Worm (Caenorhabditis elegans) whole organism, L1 larva: Measurements from ENCODE around the gene C10E2.2.

Experiments
- C04F5.9 ChIP-seq: sonication (generic microtip); optimal IDR thresholded peaks from 2 replicates; lab custom pipeline; 2016; ENCODE audit warnings: missing genetic modification characterization, missing compliant biosample characterization
- C16A3.4 ChIP-seq: fragments of 150-350 bp; optimal IDR thresholded peaks from 2 replicates; lab custom pipeline; 2014; ENCODE audit warnings: missing biosample characterization, missing genetic modification characterization
- F16B12.6 ChIP-seq: fragments of 150-350 bp; optimal IDR thresholded peaks from 2 replicates; lab custom pipeline; 2014; ENCODE audit warnings: missing biosample characterization, missing genetic modification characterization
- aha-1 ChIP-seq: fragments of 150-350 bp; optimal IDR thresholded peaks from 2 replicates; lab custom pipeline; 2014; ENCODE audit warnings: missing biosample characterization, missing genetic modification characterization
- alr-1 ChIP-seq: fragments of 200-800 bp; sonication (Bioruptor generic); optimal IDR thresholded peaks from 2 replicates; lab custom pipeline; 2018; ENCODE audit warnings: borderline replicate concordance, mild to moderate bottlenecking, missing genetic modification characterization, missing compliant biosample characterization
- ama-1 ChIP-seq: fragments of 150-350 bp; optimal IDR thresholded peaks from 2 replicates; lab custom pipeline; 2014
- blmp-1 ChIP-seq: fragments of 150-350 bp; optimal IDR thresholded peaks from 2 replicates; lab custom pipeline; 2014; ENCODE audit warnings: missing biosample characterization, missing genetic modification characterization
- ceh-63 ChIP-seq: fragments of 200-800 bp; sonication (Bioruptor generic); optimal IDR thresholded peaks from 2 replicates; lab custom pipeline; 2018; ENCODE audit warnings: mild to moderate bottlenecking, missing genetic modification characterization, missing compliant biosample characterization
- ceh-8 ChIP-seq: fragments of 200-800 bp; sonication (Bioruptor generic); optimal IDR thresholded peaks from 2 replicates; lab custom pipeline; 2018; ENCODE audit warnings: mild to moderate bottlenecking, missing genetic modification characterization, moderate library complexity, missing compliant biosample characterization
- ceh-82 ChIP-seq, 3 experiments: fragments of 150-350 bp in 1 of 3; sonication (generic microtip) in 2 of 3; optimal IDR thresholded peaks; 2 replicates each; lab custom pipeline; 2014 to 2017; ENCODE audit warnings: missing biosample characterization in 3 of 3, missing genetic modification characterization in 3 of 3
- ceh-90 ChIP-seq: sonication (generic microtip); optimal IDR thresholded peaks from 2 replicates; lab custom pipeline; 2016; ENCODE audit warnings: missing genetic modification characterization, missing compliant biosample characterization
- ces-1 ChIP-seq: fragments of 150-350 bp; optimal IDR thresholded peaks from 2 replicates; lab custom pipeline; 2014; ENCODE audit warnings: missing biosample characterization, missing genetic modification reagents, missing genetic modification characterization
- dpl-1 ChIP-seq, 3 experiments: fragments of 150-350 bp in 2 of 3; sonication (generic microtip) in 1 of 3; optimal IDR thresholded peaks; 2 replicates each; lab custom pipeline; 2014 to 2017; ENCODE audit warnings: missing biosample characterization in 3 of 3, missing genetic modification characterization in 3 of 3, missing genetic modification reagents in 3 of 3
- efl-1 ChIP-seq, 4 experiments: fragments of 150-350 bp; optimal IDR thresholded peaks in 3 of 4; peaks in 1 of 4; 1 replicate in 1 of 4; 2 replicates in 3 of 4; lab custom pipeline; 2014; ENCODE audit warnings: missing biosample characterization in 2 of 4, missing genetic modification characterization in 2 of 4, missing genetic modification reagents in 2 of 4
- efl-3 ChIP-seq: fragments of 200-800 bp; sonication (Bioruptor generic); optimal IDR thresholded peaks from 2 replicates; lab custom pipeline; 2018; ENCODE audit warnings: mild to moderate bottlenecking, missing genetic modification characterization, missing compliant biosample characterization
- elt-3 ChIP-seq, 6 experiments: fragments of 150-350 bp in 1 of 6; sonication (generic microtip); optimal IDR thresholded peaks; 2 replicates each; lab custom pipeline; 2017 to 2018; ENCODE audit warnings: missing biosample characterization in 6 of 6, missing genetic modification characterization in 6 of 6, inconsistent platforms in 1 of 6
- ets-5 ChIP-seq: fragments of 200-800 bp; sonication (Bioruptor generic); IDR thresholded peaks from 2 replicates; pipeline ENCODE4 v1.3.6; 2022; ENCODE audit warnings: missing genetic modification characterization, missing compliant biosample characterization
- fkh-10 ChIP-seq: sonication (generic microtip); optimal IDR thresholded peaks from 2 replicates; lab custom pipeline; 2017; ENCODE audit warnings: missing biosample characterization, missing genetic modification reagents, missing genetic modification characterization
- fkh-4 ChIP-seq: sonication (generic microtip); optimal IDR thresholded peaks from 2 replicates; lab custom pipeline; 2016; ENCODE audit warnings: missing compliant biosample characterization, missing genetic modification characterization, borderline replicate concordance
- fos-1 ChIP-seq: fragments of 150-350 bp; optimal IDR thresholded peaks from 2 replicates; lab custom pipeline; 2014; ENCODE audit warnings: missing biosample characterization, missing genetic modification characterization
- hlh-17 ChIP-seq: fragments of 200-800 bp; sonication (Bioruptor generic); optimal IDR thresholded peaks from 2 replicates; lab custom pipeline; 2018; ENCODE audit warnings: missing genetic modification characterization, mild to moderate bottlenecking, missing compliant biosample characterization, moderate library complexity, borderline replicate concordance
- hlh-4 ChIP-seq: sonication (generic microtip); optimal IDR thresholded peaks from 2 replicates; lab custom pipeline; 2016; ENCODE audit warnings: mild to moderate bottlenecking, missing genetic modification characterization, missing compliant biosample characterization
- isw-1 ChIP-seq: fragments of 200-800 bp; sonication (Bioruptor generic); IDR thresholded peaks from 2 replicates; pipeline ENCODE4 v1.3.6; 2022; ENCODE audit warnings: missing genetic modification characterization, missing compliant biosample characterization
- lin-13 ChIP-seq: fragments of 150-350 bp; optimal IDR thresholded peaks from 2 replicates; lab custom pipeline; 2014; ENCODE audit warnings: missing biosample characterization, missing genetic modification reagents, missing genetic modification characterization
- lin-14 ChIP-seq: fragments of 200-800 bp; sonication (Bioruptor generic); optimal IDR thresholded peaks from 2 replicates; lab custom pipeline; 2018; ENCODE audit warnings: mild to moderate bottlenecking, missing genetic modification characterization, moderate library complexity, missing compliant biosample characterization
- lin-15B ChIP-seq: fragments of 150-350 bp; sonication (generic microtip); optimal IDR thresholded peaks from 3 replicates; lab custom pipeline; 2014; ENCODE audit warnings: missing biosample characterization, missing genetic modification characterization
- lin-35 ChIP-seq, 2 experiments: fragments of 150-350 bp; optimal IDR thresholded peaks; 2 replicates each; lab custom pipeline; 2014; ENCODE audit warnings: missing biosample characterization in 2 of 2, missing genetic modification characterization in 2 of 2, missing genetic modification reagents in 2 of 2
- lir-3 ChIP-seq: sonication (generic microtip); optimal IDR thresholded peaks from 2 replicates; lab custom pipeline; 2016; ENCODE audit warnings: mild to moderate bottlenecking, missing genetic modification characterization, moderate library complexity, missing compliant biosample characterization; ENCODE audit not compliant: poor library complexity
- lsy-2 ChIP-seq, 2 experiments: fragments of 150-350 bp; optimal IDR thresholded peaks; 2 replicates each; lab custom pipeline; 2014; ENCODE audit warnings: missing biosample characterization in 2 of 2, missing genetic modification characterization in 2 of 2
- mdl-1 ChIP-seq, 2 experiments: fragments of 150-350 bp; optimal IDR thresholded peaks; 2 replicates each; lab custom pipeline; 2014 to 2017; ENCODE audit warnings: missing biosample characterization in 2 of 2, missing genetic modification characterization in 2 of 2, inconsistent platforms in 1 of 2
- mep-1 ChIP-seq: fragments of 150-350 bp; optimal IDR thresholded peaks from 2 replicates; lab custom pipeline; 2014; ENCODE audit warnings: missing biosample characterization, missing genetic modification characterization
- nhr-11 ChIP-seq: fragments of 150-350 bp; optimal IDR thresholded peaks from 2 replicates; lab custom pipeline; 2014; ENCODE audit warnings: missing biosample characterization, missing genetic modification characterization
- nhr-12 ChIP-seq: sonication (generic microtip); optimal IDR thresholded peaks from 2 replicates; lab custom pipeline; 2017; ENCODE audit warnings: missing biosample characterization, missing genetic modification characterization
- nhr-19 ChIP-seq: fragments of 200-800 bp; sonication (Bioruptor generic); conservative IDR thresholded peaks from 2 replicates; pipeline ENCODE4 v1.3.6; 2022; ENCODE audit warnings: missing genetic modification characterization, missing compliant biosample characterization
- nhr-20 ChIP-seq: sonication (generic microtip); optimal IDR thresholded peaks from 2 replicates; lab custom pipeline; 2016; ENCODE audit warnings: mild to moderate bottlenecking, missing genetic modification characterization, missing compliant biosample characterization
- nhr-237 ChIP-seq: fragments of 150-350 bp; optimal IDR thresholded peaks from 2 replicates; lab custom pipeline; 2014; ENCODE audit warnings: missing biosample characterization, missing genetic modification characterization
- nhr-76 ChIP-seq: sonication (generic microtip); optimal IDR thresholded peaks from 2 replicates; lab custom pipeline; 2017; ENCODE audit warnings: missing biosample characterization, missing genetic modification characterization
- nhr-84 ChIP-seq: sonication (generic microtip); optimal IDR thresholded peaks from 2 replicates; lab custom pipeline; 2017; ENCODE audit warnings: missing biosample characterization, missing genetic modification characterization
- nhr-85 ChIP-seq: sonication (generic microtip); peaks from one replicate; lab custom pipeline; 2016; ENCODE audit warnings: missing genetic modification characterization, inconsistent platforms, missing compliant biosample characterization
- pag-3 ChIP-seq: sonication (generic microtip); optimal IDR thresholded peaks from 2 replicates; lab custom pipeline; 2017; ENCODE audit warnings: missing genetic modification characterization, mild to moderate bottlenecking, missing compliant biosample characterization, antibody characterized with exemption, borderline replicate concordance; ENCODE audit not compliant: insufficient read depth
- pax-3 ChIP-seq: fragments of 200-800 bp; sonication (Bioruptor generic); optimal IDR thresholded peaks from 2 replicates; lab custom pipeline; 2018; ENCODE audit warnings: mild to moderate bottlenecking, missing genetic modification characterization, moderate library complexity, missing compliant biosample characterization
- pqm-1 ChIP-seq: sonication (generic microtip); optimal IDR thresholded peaks from 3 replicates; lab custom pipeline; 2017; ENCODE audit warnings: missing biosample characterization, missing genetic modification characterization
- rnt-1 ChIP-seq: sonication (generic microtip); optimal IDR thresholded peaks from 2 replicates; lab custom pipeline; 2016; ENCODE audit warnings: mild to moderate bottlenecking, missing genetic modification characterization, moderate library complexity, missing compliant biosample characterization
- skn-1 ChIP-seq: fragments of 150-350 bp; optimal IDR thresholded peaks from 2 replicates; lab custom pipeline; 2014; ENCODE audit warnings: missing biosample characterization, missing genetic modification characterization
- snpc-4 ChIP-seq: fragments of 150-350 bp; optimal IDR thresholded peaks from 2 replicates; lab custom pipeline; 2014; ENCODE audit warnings: missing biosample characterization, missing genetic modification characterization
- sup-37 ChIP-seq: fragments of 200-800 bp; sonication (Bioruptor generic); optimal IDR thresholded peaks from 2 replicates; lab custom pipeline; 2018; ENCODE audit warnings: mild to moderate bottlenecking, missing genetic modification characterization, missing compliant biosample characterization
- unc-98 ChIP-seq: fragments of 200-800 bp; sonication (Bioruptor generic); IDR thresholded peaks from 2 replicates; pipeline ENCODE4 v1.3.6; 2022; ENCODE audit warnings: missing genetic modification characterization, missing compliant biosample characterization
- xbp-1 ChIP-seq: sonication (generic microtip); optimal IDR thresholded peaks from 2 replicates; lab custom pipeline; 2016; ENCODE audit warnings: missing genetic modification characterization, missing compliant biosample characterization
- zip-4 ChIP-seq: fragments of 200-800 bp; sonication (Bioruptor generic); optimal IDR thresholded peaks from 2 replicates; lab custom pipeline; 2018; ENCODE audit warnings: mild to moderate bottlenecking, missing genetic modification characterization, moderate library complexity, missing compliant biosample characterization
- ztf-11 ChIP-seq, 2 experiments: sonication (generic microtip); optimal IDR thresholded peaks; 2 replicates each; lab custom pipeline; 2016 to 2017; ENCODE audit warnings: missing genetic modification characterization in 2 of 2, missing biosample characterization in 1 of 2, missing compliant biosample characterization in 1 of 2
- ztf-4 ChIP-seq: fragments of 150-350 bp; optimal IDR thresholded peaks from 2 replicates; lab custom pipeline; 2014; ENCODE audit warnings: missing biosample characterization, missing genetic modification characterization

Gene C10E2.2

DNA sequence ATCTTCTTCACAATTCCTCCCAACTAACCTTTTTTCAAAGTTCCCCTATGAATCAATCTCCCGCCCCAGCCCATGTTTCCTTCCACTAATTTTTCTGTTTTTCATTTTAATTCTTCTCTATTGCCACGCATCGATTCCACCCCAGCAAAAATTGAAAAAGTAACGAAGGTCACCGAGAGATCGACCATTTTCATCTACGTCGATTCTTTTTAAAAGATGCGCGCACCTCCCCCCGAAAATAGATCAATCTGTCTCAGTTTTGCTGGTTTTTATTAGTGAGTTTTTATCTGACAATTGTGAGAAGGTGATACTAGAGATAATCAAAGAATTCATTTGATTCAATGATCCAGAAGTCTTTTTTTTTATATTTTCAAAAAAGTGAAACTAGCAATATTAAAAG lies 39.0 kb downstream of the C10E2.2 start (continued):
- TF ChIP-seq pax-3 (tag; lab: Kevin White, UChicago): no peak
- TF ChIP-seq dpl-1 (GFP tag; optimal IDR thresholded peaks at IDR 0.05; lab: Kevin White, UChicago): no peak
- no peak for TF ChIP-seq unc-98 (GFP tag; lab: Robert Waterston, UW)
- no peak for TF ChIP-seq lin-13 (GFP tag; lab: Kevin White, UChicago)
- TF ChIP-seq lin-35 (GFP tag; optimal IDR thresholded peaks at IDR 0.05; lab: Kevin White, UChicago): no peak
- TF ChIP-seq ets-5: no peak
- peak; percentile 84 for TF ChIP-seq nhr-85 (tag; lab: Kevin White, UChicago)
- no peak for TF ChIP-seq nhr-237 (tag; lab: Kevin White, UChicago)
- no peak for TF ChIP-seq nhr-76 (tag; lab: Kevin White, UChicago)
- no peak for TF ChIP-seq nhr-84
- no peak for TF ChIP-seq ceh-82 (tag; optimal IDR thresholded peaks at IDR 0.05; lab: Kevin White, UChicago)
- TF ChIP-seq pag-3 (tag; lab: Kevin White, UChicago): no peak
- TF ChIP-seq snpc-4 (tag; lab: Kevin White, UChicago): no peak
- no peak for TF ChIP-seq ceh-8 (GFP tag; lab: Kevin White, UChicago)
- peak; percentile 53 for TF ChIP-seq lin-14 (GFP tag; lab: Kevin White, UChicago)
- no peak for TF ChIP-seq nhr-19 (GFP tag; lab: Robert Waterston, UW)
- no peak for TF ChIP-seq lsy-2 (tag; optimal IDR thresholded peaks at IDR 0.05; lab: Kevin White, UChicago)
- TF ChIP-seq mdl-1 (tag; optimal IDR thresholded peaks at IDR 0.05; lab: Kevin White, UChicago): no peak
- TF ChIP-seq elt-3 (tag; optimal IDR thresholded peaks at IDR 0.05; lab: Kevin White, UChicago): peak in 2 of 6 experiments; percentile 33 to 67
- no peak for TF ChIP-seq nhr-11 (tag; lab: Kevin White, UChicago)
- TF ChIP-seq alr-1: no peak
- no peak for TF ChIP-seq fkh-10
- TF ChIP-seq pqm-1 (tag; lab: Kevin White, UChicago): no peak
- TF ChIP-seq nhr-12 (tag; lab: Kevin White, UChicago): no peak
- TF ChIP-seq nhr-20 (tag; lab: Kevin White, UChicago): peak; percentile 35
- TF ChIP-seq efl-1 (optimal IDR thresholded peaks at IDR 0.05; lab: Kevin White, UChicago): no peak
- TF ChIP-seq efl-1 (GFP tag; optimal IDR thresholded peaks at IDR 0.05 in 1 of 2; lab: Kevin White, UChicago): no peak
- no peak for TF ChIP-seq ces-1 (GFP tag; lab: Kevin White, UChicago)
- no peak for TF ChIP-seq ceh-90 (tag; lab: Kevin White, UChicago)
- no peak for TF ChIP-seq ama-1 (lab: Kevin White, UChicago)
- no peak for TF ChIP-seq ztf-4 (tag; lab: Kevin White, UChicago)
- TF ChIP-seq efl-3 (GFP tag; lab: Kevin White, UChicago): no peak
- no peak for TF ChIP-seq zip-4
- no peak for TF ChIP-seq C04F5.9 (tag; lab: Kevin White, UChicago)
- no peak for TF ChIP-seq hlh-17 (GFP tag; lab: Kevin White, UChicago)
- no peak for TF ChIP-seq aha-1 (tag; lab: Kevin White, UChicago)
- no peak for TF ChIP-seq isw-1 (GFP tag; lab: Robert Waterston, UW)

DNA sequence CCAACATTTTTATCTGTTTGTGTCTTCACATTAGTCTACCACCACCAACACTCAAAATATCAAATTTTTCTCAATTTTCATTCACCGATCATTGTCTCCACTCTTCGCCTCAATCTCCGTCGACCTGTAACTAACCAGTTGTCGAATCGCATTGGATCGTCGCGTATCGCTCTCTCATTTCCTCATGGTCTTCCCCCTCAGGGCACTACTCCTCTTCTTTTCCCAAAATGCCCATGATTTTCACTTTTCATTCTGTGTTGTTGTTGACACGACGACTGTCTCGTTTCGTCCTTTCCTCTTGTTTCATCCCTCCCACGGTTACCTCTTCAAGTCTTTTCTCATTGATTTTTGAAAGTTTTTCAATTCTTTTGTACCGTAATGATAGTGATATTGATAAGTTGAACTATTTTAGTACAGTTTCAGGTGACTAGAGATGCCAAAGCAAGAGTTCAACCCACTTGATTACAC lies 41.0 kb downstream of the C10E2.2 start, which contains the start of gene T01C8.2:
Gene T01C8.2 (plus strand): TSS at position 418 of the 468 bp plus-strand sequence.
- TF ChIP-seq ceh-63: no peak
- TF ChIP-seq blmp-1 (tag; lab: Kevin White, UChicago): peak; percentile 98
- no peak for TF ChIP-seq fkh-4 (tag; lab: Kevin White, UChicago)
- peak; percentile 89 for TF ChIP-seq nhr-85 (tag; lab: Kevin White, UChicago)
- no peak for TF ChIP-seq hlh-4 (tag; lab: Kevin White, UChicago)
- TF ChIP-seq F16B12.6 (tag; lab: Kevin White, UChicago): no peak
- TF ChIP-seq rnt-1: no peak
- TF ChIP-seq mep-1: peak; percentile 68
- peak; percentile 13 for TF ChIP-seq C16A3.4 (tag; lab: Kevin White, UChicago)
- TF ChIP-seq fos-1 (tag; lab: Kevin White, UChicago): no peak
- TF ChIP-seq C04F5.9 (tag; lab: Kevin White, UChicago): no peak
- TF ChIP-seq ceh-90 (tag; lab: Kevin White, UChicago): no peak
- no peak for TF ChIP-seq sup-37 (GFP tag; lab: Kevin White, UChicago)
- peak in 1 of 2 experiments; percentile 10 for TF ChIP-seq lsy-2 (tag; optimal IDR thresholded peaks at IDR 0.05; lab: Kevin White, UChicago)
- no peak for TF ChIP-seq hlh-17 (GFP tag; lab: Kevin White, UChicago)
- TF ChIP-seq nhr-19 (GFP tag; lab: Robert Waterston, UW): 0 out of 2 replicates have a peak, but pooled peaks have one; percentile 7
- TF ChIP-seq lir-3 (tag; lab: Kevin White, UChicago): no peak
- TF ChIP-seq xbp-1 (tag; lab: Kevin White, UChicago): peak; percentile 5
- no peak for TF ChIP-seq lin-15B (tag; lab: Kevin White, UChicago)
- peak in 1 of 2 experiments; percentile 38 for TF ChIP-seq mdl-1 (tag; optimal IDR thresholded peaks at IDR 0.05; lab: Kevin White, UChicago)
- TF ChIP-seq skn-1 (tag; lab: Kevin White, UChicago): no peak
- TF ChIP-seq ztf-11 (tag; optimal IDR thresholded peaks at IDR 0.05; lab: Kevin White, UChicago): no peak
- no peak for TF ChIP-seq zip-4
